Fruit fly (Drosophila melanogaster): ENCODE data around the gene bor.

- TF ChIP-seq CG12605 (GFP tag; IDR thresholded peaks at IDR 0.05) = no peak
- TF ChIP-seq rn (GFP tag; IDR thresholded peaks at IDR 0.05) = no peak
- TF ChIP-seq CG15710 (tag; optimal IDR thresholded peaks at IDR 0.05) = no peak
- no peak for TF ChIP-seq Ets98B (GFP tag; IDR thresholded peaks at IDR 0.05)
- no peak for TF ChIP-seq Pif1B (GFP tag; optimal IDR thresholded peaks at IDR 0.05)
- TF ChIP-seq CG8301 (tag; optimal IDR thresholded peaks at IDR 0.05) = no peak
Observed at dm6 chr3R:16215319-16215701, 48.6 kb downstream of the bor start.

Measured in whole organism, pupa.